1 fruit fly cellular context compared by ENCODE assay signal in genomic region chr3L:15566484-15566955, dm6.
TF ChIP-seq lines count a peak whose summit lies in the region.

No protein-coding gene starts in this region.

TF ChIP-seq in whole organism, embryonic, 481 proteins besides CTCF, POLR2A, EP300 and RAD21 (continued from another document and continues in another):
- TF ChIP-seq abd-A (tag; optimal IDR thresholded peaks at IDR 0.05; lab: Kevin White, UChicago) (no peak), vfl (GFP tag; optimal IDR thresholded peaks at IDR 0.05; lab: Kevin White, UChicago) (no peak), mam (GFP tag; optimal IDR thresholded peaks at IDR 0.05; lab: Kevin White, UChicago) (no peak), Dek (tag; optimal IDR thresholded peaks at IDR 0.05; lab: Kevin White, UChicago) (peak; percentile 41), danr (GFP tag; IDR thresholded peaks at IDR 0.05; lab: Robert Waterston, UW) (no peak; the same call in 1 of the 2 replicates), trh (GFP tag; optimal IDR thresholded peaks at IDR 0.05; lab: Kevin White, UChicago) (no peak), lov (optimal IDR thresholded peaks at IDR 0.05; lab: Kevin White, UChicago) (no peak), lov (GFP tag; IDR thresholded peaks at IDR 0.05; lab: Robert Waterston, UW) (no peak), Ada2b (GFP tag; IDR thresholded peaks at IDR 0.05; lab: Robert Waterston, UW) (no peak), CG2202 (tag; optimal IDR thresholded peaks at IDR 0.05; lab: Kevin White, UChicago) (peak; percentile 45), Drgx (GFP tag; IDR thresholded peaks at IDR 0.05; lab: Robert Waterston, UW) (0 out of 2 replicates have a peak, but pooled peaks have one; percentile 23), CG10565 (GFP tag; optimal IDR thresholded peaks at IDR 0.05; lab: Kevin White, UChicago) (no peak), CG11695 (GFP tag; IDR thresholded peaks at IDR 0.05; lab: Robert Waterston, UW) (peak; percentile 78), CG14441 (GFP tag; IDR thresholded peaks at IDR 0.05; lab: Robert Waterston, UW) (peak; percentile 60; the same call in 1 of the 2 replicates), tx (GFP tag; optimal IDR thresholded peaks at IDR 0.05; lab: Kevin White, UChicago) (no peak), NC2β (GFP tag; optimal IDR thresholded peaks at IDR 0.05; lab: Kevin White, UChicago) (no peak), CG5953 (GFP tag; IDR thresholded peaks at IDR 0.05; lab: Robert Waterston, UW) (no peak), Hr78 (GFP tag; optimal IDR thresholded peaks at IDR 0.05; lab: Kevin White, UChicago) (no peak), Taf1 (GFP tag; IDR thresholded peaks at IDR 0.05; lab: Robert Waterston, UW) (no peak), ssp (GFP tag; IDR thresholded peaks at IDR 0.05; lab: Robert Waterston, UW) (no peak), CG6272 (GFP tag; IDR thresholded peaks at IDR 0.05; lab: Robert Waterston, UW) (no peak), CG12744 (GFP tag; optimal IDR thresholded peaks at IDR 0.05; lab: Kevin White, UChicago) (peak; percentile 51), CG33213 (GFP tag; optimal IDR thresholded peaks at IDR 0.05; lab: Kevin White, UChicago) (peak; percentile 67), CG9932 (GFP tag; IDR thresholded peaks at IDR 0.05; lab: Robert Waterston, UW) (no peak), Bdp1 (GFP tag; optimal IDR thresholded peaks at IDR 0.05; lab: Kevin White, UChicago) (peak; percentile 3), sisA (GFP tag; IDR thresholded peaks at IDR 0.05; lab: Robert Waterston, UW) (no peak), chm (GFP tag; IDR thresholded peaks at IDR 0.05; lab: Robert Waterston, UW) (peak; percentile 73), tap (tag; optimal IDR thresholded peaks at IDR 0.05; lab: Kevin White, UChicago) (no peak), CG31388 (GFP tag; optimal IDR thresholded peaks at IDR 0.05; lab: Kevin White, UChicago) (no peak), Stat92E (GFP tag; optimal IDR thresholded peaks at IDR 0.05; lab: Kevin White, UChicago) (no peak), CG7372 (GFP tag; IDR thresholded peaks at IDR 0.05; lab: Robert Waterston, UW) (no peak), CG2116 (GFP tag; optimal IDR thresholded peaks at IDR 0.05; lab: Kevin White, UChicago) (no peak), run (tag; optimal IDR thresholded peaks at IDR 0.05; lab: Kevin White, UChicago) (peak; percentile 73), her (GFP tag; optimal IDR thresholded peaks at IDR 0.05; lab: Kevin White, UChicago) (peak; percentile 61), CG32772 (GFP tag; IDR thresholded peaks at IDR 0.05; lab: Robert Waterston, UW) (no peak), CG14050 (GFP tag; IDR thresholded peaks at IDR 0.05; lab: Robert Waterston, UW) (0 out of 3 replicates have a peak, but pooled peaks have one; percentile 31), gsb (GFP tag; IDR thresholded peaks at IDR 0.05; lab: Robert Waterston, UW) (peak; percentile 65; the same call in 1 of the 2 replicates), pum (GFP tag; optimal IDR thresholded peaks at IDR 0.05; lab: Kevin White, UChicago) (no peak), CG6765 (GFP tag; optimal IDR thresholded peaks at IDR 0.05; lab: Kevin White, UChicago) (peak; percentile 87), CG4617 (GFP tag; optimal IDR thresholded peaks at IDR 0.05; lab: Kevin White, UChicago; ENCODE audit: borderline replicate concordance) (no peak), Atf6 (GFP tag; IDR thresholded peaks at IDR 0.05; lab: Robert Waterston, UW) (peak; percentile 77), CG31224 (GFP tag; IDR thresholded peaks at IDR 0.05; lab: Robert Waterston, UW) (no peak), CG32532 (GFP tag; IDR thresholded peaks at IDR 0.05; lab: Robert Waterston, UW) (no peak; the same call in 1 of the 2 replicates), Ets97D (GFP tag; optimal IDR thresholded peaks at IDR 0.05; lab: Kevin White, UChicago) (no peak), org-1 (GFP tag; optimal IDR thresholded peaks at IDR 0.05; lab: Kevin White, UChicago) (peak; percentile 84), chn (GFP tag; optimal IDR thresholded peaks at IDR 0.05; lab: Kevin White, UChicago) (no peak), peb (GFP tag; IDR thresholded peaks at IDR 0.05; lab: Robert Waterston, UW) (no peak; the same call in 1 of the 2 replicates), CG11504 (tag; optimal IDR thresholded peaks at IDR 0.05; lab: Kevin White, UChicago) (no peak), GATAe (GFP tag; conservative IDR thresholded peaks at IDR 0.05; lab: Robert Waterston, UW) (0 out of 2 replicates have a peak, but pooled peaks have one; percentile 21), gcm (GFP tag; optimal IDR thresholded peaks at IDR 0.05; lab: Kevin White, UChicago) (peak; percentile 55), tin (GFP tag; optimal IDR thresholded peaks at IDR 0.05; lab: Kevin White, UChicago) (no peak), ap (GFP tag; IDR thresholded peaks at IDR 0.05; lab: Robert Waterston, UW) (no peak), bigmax (GFP tag; optimal IDR thresholded peaks at IDR 0.05; lab: Kevin White, UChicago) (no peak), maf-S (GFP tag; optimal IDR thresholded peaks at IDR 0.05; lab: Kevin White, UChicago) (peak; percentile 44), YL-1 (GFP tag; optimal IDR thresholded peaks at IDR 0.05; lab: Kevin White, UChicago) (peak; percentile 19), CG10654 (GFP tag; optimal IDR thresholded peaks at IDR 0.05; lab: Kevin White, UChicago) (peak; percentile 26), Dfd (GFP tag; optimal IDR thresholded peaks at IDR 0.05; lab: Kevin White, UChicago) (no peak), ind (GFP tag; optimal IDR thresholded peaks at IDR 0.05; lab: Kevin White, UChicago) (no peak), D (optimal IDR thresholded peaks at IDR 0.05; lab: Kevin White, UChicago) (no peak), D (GFP tag; optimal IDR thresholded peaks at IDR 0.05; lab: Kevin White, UChicago) (no peak), Sox100B (GFP tag; optimal IDR thresholded peaks at IDR 0.05; lab: Kevin White, UChicago) (no peak), gt (GFP tag; IDR thresholded peaks at IDR 0.05; lab: Robert Waterston, UW) (no peak), aop (GFP tag; IDR thresholded peaks at IDR 0.05; lab: Robert Waterston, UW) (no peak), Vsx1 (GFP tag; optimal IDR thresholded peaks at IDR 0.05; lab: Kevin White, UChicago) (no peak), Rx (GFP tag; IDR thresholded peaks at IDR 0.05; lab: Robert Waterston, UW) (no peak), HmgD (GFP tag; optimal IDR thresholded peaks at IDR 0.05; lab: Kevin White, UChicago) (peak; percentile 9), CG16813 (GFP tag; IDR thresholded peaks at IDR 0.05; lab: Robert Waterston, UW; ENCODE audit: partially characterized antibody) (no peak), sob (GFP tag; IDR thresholded peaks at IDR 0.05; lab: Robert Waterston, UW) (peak; percentile 64; the same call in 1 of the 2 replicates), twi (tag; optimal IDR thresholded peaks at IDR 0.05; lab: Kevin White, UChicago) (peak; percentile 3), CG3838 (GFP tag; optimal IDR thresholded peaks at IDR 0.05; lab: Kevin White, UChicago) (peak; percentile 47), Hsf (GFP tag; optimal IDR thresholded peaks at IDR 0.05; lab: Kevin White, UChicago) (no peak), hth (optimal IDR thresholded peaks at IDR 0.05; lab: Kevin White, UChicago) (no peak), fd96Cb (tag; optimal IDR thresholded peaks at IDR 0.05; lab: Kevin White, UChicago) (no peak), tll (GFP tag; optimal IDR thresholded peaks at IDR 0.05; lab: Kevin White, UChicago) (peak in 1 of 2 experiments; percentile 36), NK7.1 (GFP tag; optimal IDR thresholded peaks at IDR 0.05; lab: Kevin White, UChicago) (peak; percentile 31), lbe (GFP tag; optimal IDR thresholded peaks at IDR 0.05; lab: Kevin White, UChicago) (no peak), sim (GFP tag; IDR thresholded peaks at IDR 0.05; lab: Robert Waterston, UW) (0 out of 2 replicates have a peak, but pooled peaks have one; percentile 36), cas (GFP tag; IDR thresholded peaks at IDR 0.05; lab: Robert Waterston, UW) (no peak), CG33557 (GFP tag; optimal IDR thresholded peaks at IDR 0.05; lab: Kevin White, UChicago) (peak; percentile 74), Dref (GFP tag; IDR thresholded peaks at IDR 0.05; lab: Robert Waterston, UW) (no peak), NC2α (GFP tag; optimal IDR thresholded peaks at IDR 0.05; lab: Kevin White, UChicago) (no peak), Ptx1 (GFP tag; IDR thresholded peaks at IDR 0.05; lab: Robert Waterston, UW) (no peak), hb (GFP tag; IDR thresholded peaks at IDR 0.05; lab: Robert Waterston, UW; ENCODE audit: partially characterized antibody) (no peak), Spps (tag; optimal IDR thresholded peaks at IDR 0.05; lab: Kevin White, UChicago) (no peak), CG13624 (GFP tag; optimal IDR thresholded peaks at IDR 0.05; lab: Kevin White, UChicago) (peak; percentile 38), fru (optimal IDR thresholded peaks at IDR 0.05; lab: Kevin White, UChicago) (no peak), lab (GFP tag; optimal IDR thresholded peaks at IDR 0.05; lab: Kevin White, UChicago) (peak; percentile 89), Neu2 (GFP tag; optimal IDR thresholded peaks at IDR 0.05; lab: Kevin White, UChicago; ENCODE audit: borderline replicate concordance) (no peak), MTF-1 (GFP tag; optimal IDR thresholded peaks at IDR 0.05; lab: Kevin White, UChicago; ENCODE audit: borderline replicate concordance) (peak; percentile 67), CG9609 (GFP tag; optimal IDR thresholded peaks at IDR 0.05; lab: Kevin White, UChicago) (no peak), CG11398 (GFP tag; optimal IDR thresholded peaks at IDR 0.05; lab: Kevin White, UChicago) (peak; percentile 61), onecut (GFP tag; IDR thresholded peaks at IDR 0.05; lab: Robert Waterston, UW) (peak; percentile 67), repo (GFP tag; optimal IDR thresholded peaks at IDR 0.05; lab: Kevin White, UChicago) (no peak), CG15514 (GFP tag; optimal IDR thresholded peaks at IDR 0.05; lab: Kevin White, UChicago) (peak; percentile 56), CG13296 (GFP tag; optimal IDR thresholded peaks at IDR 0.05; lab: Kevin White, UChicago) (peak; percentile 92), kni (GFP tag; optimal IDR thresholded peaks at IDR 0.05; lab: Kevin White, UChicago) (peak; percentile 85), CG15696 (tag; optimal IDR thresholded peaks at IDR 0.05; lab: Kevin White, UChicago) (peak; percentile 61), Nf-YB (GFP tag; optimal IDR thresholded peaks at IDR 0.05; lab: Kevin White, UChicago) (no peak), CG4404 (GFP tag; IDR thresholded peaks at IDR 0.05; lab: Robert Waterston, UW) (no peak), Doc2 (GFP tag; IDR thresholded peaks at IDR 0.05; lab: Robert Waterston, UW) (no peak), Tbp (GFP tag; optimal IDR thresholded peaks at IDR 0.05; lab: Kevin White, UChicago) (no peak), CG4282 (GFP tag; optimal IDR thresholded peaks at IDR 0.05; lab: Kevin White, UChicago) (no peak), CG13775 (GFP tag; optimal IDR thresholded peaks at IDR 0.05; lab: Kevin White, UChicago) (peak; percentile 42), en (GFP tag; optimal IDR thresholded peaks at IDR 0.05; lab: Kevin White, UChicago) (peak; percentile 46), CG13123 (GFP tag; optimal IDR thresholded peaks at IDR 0.05; lab: Kevin White, UChicago) (peak; percentile 10), CG3163 (GFP tag; optimal IDR thresholded peaks at IDR 0.05; lab: Kevin White, UChicago) (peak; percentile 19), CG8359 (GFP tag; optimal IDR thresholded peaks at IDR 0.05; lab: Kevin White, UChicago; ENCODE audit: borderline replicate concordance) (peak; percentile 42), Rfx (GFP tag; IDR thresholded peaks at IDR 0.05; lab: Robert Waterston, UW) (peak; percentile 60; the same call in 1 of the 2 replicates), Gug (GFP tag; IDR thresholded peaks at IDR 0.05; lab: Robert Waterston, UW) (no peak), CG10462 (GFP tag; optimal IDR thresholded peaks at IDR 0.05; lab: Kevin White, UChicago) (no peak), CG7745 (tag; optimal IDR thresholded peaks at IDR 0.05; lab: Kevin White, UChicago) (peak; percentile 70), cg (GFP tag; optimal IDR thresholded peaks at IDR 0.05; lab: Kevin White, UChicago) (peak; percentile 74), sug (tag; optimal IDR thresholded peaks at IDR 0.05; lab: Kevin White, UChicago) (peak; percentile 92), otp (GFP tag; IDR thresholded peaks at IDR 0.05; lab: Robert Waterston, UW) (peak; percentile 52; the same call in 1 of the 3 replicates), CG17385 (GFP tag; optimal IDR thresholded peaks at IDR 0.05; lab: Kevin White, UChicago) (no peak), gcm2 (GFP tag; optimal IDR thresholded peaks at IDR 0.05; lab: Kevin White, UChicago) (no peak), dm (GFP tag; optimal IDR thresholded peaks at IDR 0.05; lab: Kevin White, UChicago) (no peak), unc-4 (GFP tag; IDR thresholded peaks at IDR 0.05; lab: Robert Waterston, UW; ENCODE audit: partially characterized antibody) (no peak), Lpt (GFP tag; optimal IDR thresholded peaks at IDR 0.05; lab: Kevin White, UChicago) (no peak), CG18476 (GFP tag; optimal IDR thresholded peaks at IDR 0.05; lab: Kevin White, UChicago) (peak; percentile 51), Chrac-16 (GFP tag; optimal IDR thresholded peaks at IDR 0.05; lab: Kevin White, UChicago) (no peak), gce (GFP tag; IDR thresholded peaks at IDR 0.05; lab: Robert Waterston, UW) (no peak), dimm (GFP tag; IDR thresholded peaks at IDR 0.05; lab: Robert Waterston, UW) (no peak), Elba2 (GFP tag; optimal IDR thresholded peaks at IDR 0.05; lab: Kevin White, UChicago) (no peak), Sin3A (optimal IDR thresholded peaks at IDR 0.05; lab: Kevin White, UChicago) (no peak), CG10147 (GFP tag; optimal IDR thresholded peaks at IDR 0.05; lab: Kevin White, UChicago) (no peak), vnd (GFP tag; IDR thresholded peaks at IDR 0.05; lab: Robert Waterston, UW; ENCODE audit: partially characterized antibody) (no peak), oc (tag; optimal IDR thresholded peaks at IDR 0.05; lab: Kevin White, UChicago) (no peak), Scr (GFP tag; IDR thresholded peaks at IDR 0.05; lab: Robert Waterston, UW; ENCODE audit: partially characterized antibody) (no peak), CG4707 (GFP tag; optimal IDR thresholded peaks at IDR 0.05; lab: Kevin White, UChicago) (peak; percentile 70), Dbx (GFP tag; IDR thresholded peaks at IDR 0.05; lab: Robert Waterston, UW) (peak; percentile 68; the same call in 2 of the 3 replicates), CG10431 (GFP tag; optimal IDR thresholded peaks at IDR 0.05; lab: Kevin White, UChicago) (peak; percentile 100), Adf1 (GFP tag; IDR thresholded peaks at IDR 0.05; lab: Robert Waterston, UW) (peak; percentile 31; the same call in 1 of the 2 replicates), dan (GFP tag; IDR thresholded peaks at IDR 0.05; lab: Robert Waterston, UW) (no peak)
